Fruit fly (Drosophila melanogaster): ENCODE measurements around the gene CG43774.

Gene CG43774

dm6 chr2L:4008353-4008752 is at the start of gene CG43774:
Gene CG43774, plus strand, starts transcription at chr2L:4008653.
- no peak for TF ChIP-seq CG8478 (optimal IDR thresholded peaks at IDR 0.05)
- no peak for TF ChIP-seq pan (optimal IDR thresholded peaks at IDR 0.05)
- TF ChIP-seq usp (GFP tag; optimal IDR thresholded peaks at IDR 0.05), result no peak
- no peak for TF ChIP-seq psq (optimal IDR thresholded peaks at IDR 0.05)
- no peak for TF ChIP-seq EcR (GFP tag; optimal IDR thresholded peaks at IDR 0.05)
- TF ChIP-seq Dll (optimal IDR thresholded peaks at IDR 0.05), result no peak

- TF ChIP-seq Dll (optimal IDR thresholded peaks at IDR 0.05) (no peak), usp (GFP tag; optimal IDR thresholded peaks at IDR 0.05) (no peak), psq (optimal IDR thresholded peaks at IDR 0.05) (no peak), pan (optimal IDR thresholded peaks at IDR 0.05) (no peak), EcR (GFP tag; optimal IDR thresholded peaks at IDR 0.05) (no peak), CG8478 (optimal IDR thresholded peaks at IDR 0.05) (no peak)
These were observed 40.1 kb upstream of the CG43774 start for dm6 chr2L:3968325-3968724.

dm6 chr2L:3991638-3992037 is 16.8 kb upstream of the CG43774 start, which contains the start of gene fred:
Gene fred, minus strand, starts transcription at chr2L:3991713.
- TF ChIP-seq pan (optimal IDR thresholded peaks at IDR 0.05) (no peak), usp (GFP tag; optimal IDR thresholded peaks at IDR 0.05) (no peak), psq (optimal IDR thresholded peaks at IDR 0.05) (no peak), EcR (GFP tag; optimal IDR thresholded peaks at IDR 0.05) (no peak), Dll (optimal IDR thresholded peaks at IDR 0.05) (no peak), CG8478 (optimal IDR thresholded peaks at IDR 0.05) (no peak)

- no peak for TF ChIP-seq usp (GFP tag; optimal IDR thresholded peaks at IDR 0.05)
- TF ChIP-seq Dll (optimal IDR thresholded peaks at IDR 0.05), result no peak
These were observed 8.7 kb upstream of the CG43774 start, which contains the start of gene CG43797 for dm6 chr2L:3999718-4000117. Gene CG43797, plus strand, starts transcription at chr2L:4000018.

dm6 chr2L:4003780-4004179 is 4.7 kb upstream of the CG43774 start, which contains the start of gene CG34176:
Gene CG34176, plus strand, starts transcription at chr2L:4004080.
- no peak for TF ChIP-seq Dll (optimal IDR thresholded peaks at IDR 0.05)
- no peak for TF ChIP-seq psq (optimal IDR thresholded peaks at IDR 0.05)
- TF ChIP-seq EcR (GFP tag; optimal IDR thresholded peaks at IDR 0.05), result no peak
- no peak for TF ChIP-seq pan (optimal IDR thresholded peaks at IDR 0.05)
- TF ChIP-seq usp (GFP tag; optimal IDR thresholded peaks at IDR 0.05), result no peak
- no peak for TF ChIP-seq CG8478 (optimal IDR thresholded peaks at IDR 0.05)

- TF ChIP-seq psq (optimal IDR thresholded peaks at IDR 0.05) (no peak), Dll (optimal IDR thresholded peaks at IDR 0.05) (no peak), pan (optimal IDR thresholded peaks at IDR 0.05) (no peak), CG8478 (optimal IDR thresholded peaks at IDR 0.05) (no peak), EcR (GFP tag; optimal IDR thresholded peaks at IDR 0.05) (no peak), usp (GFP tag; optimal IDR thresholded peaks at IDR 0.05) (no peak)
These were observed 3.8 kb upstream of the CG43774 start, which contains the start of gene CG15422 for dm6 chr2L:4004684-4005083. Gene CG15422, plus strand, starts transcription at chr2L:4004984.

DNA sequence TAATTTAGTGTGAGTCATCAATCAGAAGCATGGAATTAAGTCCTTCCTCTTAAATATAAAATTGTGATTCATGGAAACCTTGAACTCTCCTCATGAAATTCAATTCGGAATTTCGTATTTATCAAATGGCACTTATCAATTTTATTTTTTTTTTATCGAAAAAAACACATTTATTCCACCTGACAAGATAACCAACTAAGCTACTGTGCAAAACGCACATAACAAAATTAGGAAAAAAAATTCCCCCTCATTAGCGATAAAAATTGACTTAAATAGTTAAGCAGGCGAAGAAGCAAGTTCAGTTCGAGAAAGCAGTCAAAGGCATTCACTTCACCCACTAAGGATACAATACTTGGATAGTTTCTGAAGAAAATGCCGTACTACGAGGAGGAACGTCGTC is 2.7 kb upstream of the CG43774 start, which contains the start of gene CG15423:
Gene CG15423 (plus strand): TSS at position 301 of the 400 bp plus-strand sequence.
- TF ChIP-seq pan (optimal IDR thresholded peaks at IDR 0.05), result no peak

DNA sequence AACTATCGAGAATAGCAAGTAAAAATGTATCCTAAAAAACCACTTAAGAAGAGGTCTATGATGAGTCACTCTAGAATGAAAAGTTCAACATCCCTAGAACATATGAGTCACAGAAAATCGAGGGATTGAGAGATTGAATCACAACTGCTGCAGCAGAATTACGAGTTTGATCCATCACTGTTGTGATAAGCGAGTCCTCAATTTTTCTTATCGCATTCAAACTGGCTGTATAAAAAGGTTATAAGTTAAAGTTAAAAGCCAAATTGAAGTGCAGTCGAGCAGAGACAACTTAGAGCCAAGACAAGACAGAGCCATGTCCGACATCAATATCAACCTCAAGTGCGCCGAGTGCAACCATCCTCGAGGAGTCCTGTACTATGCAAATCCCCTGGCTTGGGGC is 1.1 kb upstream of the CG43774 start, which contains the start of gene CG43773:
Gene CG43773 (plus strand): TSS at position 301 of the 400 bp plus-strand sequence.
- no peak for TF ChIP-seq pan (optimal IDR thresholded peaks at IDR 0.05)

dm6 chr2L:4012089-4012488 is 3.6 kb downstream of the CG43774 start:
- TF ChIP-seq Dll (optimal IDR thresholded peaks at IDR 0.05), result no peak
- no peak for TF ChIP-seq psq (optimal IDR thresholded peaks at IDR 0.05)
- TF ChIP-seq pan (optimal IDR thresholded peaks at IDR 0.05), result no peak
- TF ChIP-seq EcR (GFP tag; optimal IDR thresholded peaks at IDR 0.05), result no peak
- no peak for TF ChIP-seq usp (GFP tag; optimal IDR thresholded peaks at IDR 0.05)
- TF ChIP-seq CG8478 (optimal IDR thresholded peaks at IDR 0.05), result no peak

- TF ChIP-seq pan (optimal IDR thresholded peaks at IDR 0.05), result no peak
- no peak for TF ChIP-seq EcR (GFP tag; optimal IDR thresholded peaks at IDR 0.05)
- TF ChIP-seq Dll (optimal IDR thresholded peaks at IDR 0.05), result no peak
- TF ChIP-seq CG8478 (optimal IDR thresholded peaks at IDR 0.05), result no peak
- TF ChIP-seq usp (GFP tag; optimal IDR thresholded peaks at IDR 0.05), result no peak
- no peak for TF ChIP-seq psq (optimal IDR thresholded peaks at IDR 0.05)
These were observed 10.7 kb downstream of the CG43774 start for dm6 chr2L:4019198-4019597.

- TF ChIP-seq EcR (GFP tag; optimal IDR thresholded peaks at IDR 0.05), result no peak
- no peak for TF ChIP-seq Dll (optimal IDR thresholded peaks at IDR 0.05)
- no peak for TF ChIP-seq psq (optimal IDR thresholded peaks at IDR 0.05)
- no peak for TF ChIP-seq pan (optimal IDR thresholded peaks at IDR 0.05)
- no peak for TF ChIP-seq usp (GFP tag; optimal IDR thresholded peaks at IDR 0.05)
- TF ChIP-seq CG8478 (optimal IDR thresholded peaks at IDR 0.05), result no peak
These were observed 11.3 kb downstream of the CG43774 start for dm6 chr2L:4019765-4020164.

- TF ChIP-seq EcR (GFP tag; optimal IDR thresholded peaks at IDR 0.05) (no peak), psq (optimal IDR thresholded peaks at IDR 0.05) (no peak), pan (optimal IDR thresholded peaks at IDR 0.05) (no peak), usp (GFP tag; optimal IDR thresholded peaks at IDR 0.05) (no peak), Dll (optimal IDR thresholded peaks at IDR 0.05) (no peak), CG8478 (optimal IDR thresholded peaks at IDR 0.05) (no peak)
These were observed 11.7 kb downstream of the CG43774 start for dm6 chr2L:4020188-4020587.

DNA sequence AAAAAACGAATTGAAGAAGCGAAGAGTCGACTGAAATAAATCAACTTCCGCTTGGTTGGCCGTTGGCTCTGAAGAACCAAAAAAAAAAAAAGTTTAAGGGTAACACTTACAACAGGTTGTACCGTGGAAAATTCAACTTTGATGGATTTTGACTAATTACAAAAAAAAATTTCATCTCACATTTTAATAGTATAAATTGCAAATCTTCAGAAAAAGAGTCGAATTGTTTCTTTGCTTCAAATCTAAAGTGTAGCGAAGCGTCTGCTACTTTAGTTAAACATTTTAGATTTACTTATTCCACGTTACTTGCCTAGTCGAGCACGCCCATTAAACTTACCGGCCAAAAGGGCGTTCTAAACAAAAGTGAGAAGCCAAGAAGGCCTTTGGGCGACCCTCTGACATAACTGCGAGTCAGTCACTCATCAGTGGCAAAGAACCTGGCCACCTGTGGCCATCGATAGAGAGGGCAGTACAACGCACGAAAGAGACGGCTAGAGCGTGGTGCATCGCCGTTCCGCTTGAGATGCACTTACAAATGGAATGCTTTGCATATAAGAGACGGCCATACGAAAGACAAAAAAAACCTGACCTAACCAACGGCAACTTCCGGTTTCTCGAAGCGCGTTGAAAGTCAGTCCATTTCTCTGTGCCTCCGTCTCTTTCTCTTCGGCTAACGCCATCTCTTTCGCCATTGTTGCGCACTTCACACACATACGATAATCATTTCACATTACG is 13.3 kb downstream of the CG43774 start:
- no peak for TF ChIP-seq psq (optimal IDR thresholded peaks at IDR 0.05)
- TF ChIP-seq EcR (GFP tag; optimal IDR thresholded peaks at IDR 0.05), result no peak
- TF ChIP-seq usp (GFP tag; optimal IDR thresholded peaks at IDR 0.05), result no peak
- TF ChIP-seq CG8478 (optimal IDR thresholded peaks at IDR 0.05), result no peak
- no peak for TF ChIP-seq pan (optimal IDR thresholded peaks at IDR 0.05)
- no peak for TF ChIP-seq Dll (optimal IDR thresholded peaks at IDR 0.05)

Measured in whole organism.